Worm (Caenorhabditis elegans) whole organism, L2 larva: Measurements from ENCODE around the gene vha-14.

Source experiments
- ama-1 ChIP-seq: fragments of 150-350 bp; optimal IDR thresholded peaks from 2 replicates; lab custom pipeline; 2018; ENCODE audit warnings: inconsistent platforms
- ceh-82 ChIP-seq: fragments of 150-350 bp; optimal IDR thresholded peaks from 2 replicates; lab custom pipeline; 2014; ENCODE audit warnings: missing biosample characterization, missing genetic modification characterization
- nhr-23 ChIP-seq: fragments of 150-350 bp; optimal IDR thresholded peaks from 2 replicates; lab custom pipeline; 2014; ENCODE audit warnings: missing biosample characterization, missing genetic modification reagents, missing genetic modification characterization
- nhr-77 ChIP-seq: fragments of 150-350 bp; optimal IDR thresholded peaks from 2 replicates; lab custom pipeline; 2014; ENCODE audit warnings: missing biosample characterization, missing genetic modification characterization
- sem-4 ChIP-seq: fragments of 150-350 bp; optimal IDR thresholded peaks from 2 replicates; lab custom pipeline; 2014; ENCODE audit warnings: missing biosample characterization, missing genetic modification reagents, missing genetic modification characterization
- snpc-4 ChIP-seq: fragments of 150-350 bp; optimal IDR thresholded peaks from 2 replicates; lab custom pipeline; 2014; ENCODE audit warnings: missing biosample characterization, missing genetic modification characterization
- ztf-11 ChIP-seq: sonication (generic microtip); optimal IDR thresholded peaks from 2 replicates; lab custom pipeline; 2017; ENCODE audit warnings: missing biosample characterization, missing genetic modification characterization

- no peak for TF ChIP-seq ama-1
- no peak for TF ChIP-seq ztf-11
- TF ChIP-seq sem-4 (tag; lab: Kevin White, UChicago): no peak
- no peak for TF ChIP-seq ceh-82
- no peak for TF ChIP-seq snpc-4 (tag; lab: Kevin White, UChicago)
- no peak for TF ChIP-seq nhr-77
- no peak for TF ChIP-seq nhr-23 (tag; lab: Kevin White, UChicago)
Measured at ce11 chrIII:9487454-9487853, 20.4 kb upstream of the vha-14 start.
